Worm (Caenorhabditis elegans): ENCODE data around the gene F41B4.3.

The F41B4.3 gene

ce11 chrX:6807137-6807861 lies 28.6 kb downstream of the F41B4.3 start:
- TF ChIP-seq mxl-1 (tag; optimal IDR thresholded peaks at IDR 0.05) (no peak), let-607 (tag; optimal IDR thresholded peaks at IDR 0.05) (peak in 1 of 2 experiments; percentile 25), C17E4.6 (GFP tag; IDR thresholded peaks at IDR 0.05) (no peak), unc-130 (GFP tag; optimal IDR thresholded peaks at IDR 0.05) (no peak), bed-1 (GFP tag; IDR thresholded peaks at IDR 0.05) (no peak), atf-7 (tag; optimal IDR thresholded peaks at IDR 0.05) (peak; percentile 1), dpff-1 (tag; optimal IDR thresholded peaks at IDR 0.05) (no peak), ekl-4 (GFP tag; IDR thresholded peaks at IDR 0.05) (no peak), F22D6.2 (tag; optimal IDR thresholded peaks at IDR 0.05) (no peak), attf-5 (GFP tag; optimal IDR thresholded peaks at IDR 0.05) (no peak), nhr-179 (tag; optimal IDR thresholded peaks at IDR 0.05) (no peak), nhr-80 (tag; optimal IDR thresholded peaks at IDR 0.05) (peak; percentile 52), cebp-1 (GFP tag; IDR thresholded peaks at IDR 0.05) (no peak), cebp-1 (tag; optimal IDR thresholded peaks at IDR 0.05) (peak; percentile 29), ceh-40 (GFP tag; IDR thresholded peaks at IDR 0.05) (no peak), lin-35 (GFP tag; optimal IDR thresholded peaks at IDR 0.05) (peak in 1 of 3 experiments; percentile 6), him-1 (tag; optimal IDR thresholded peaks at IDR 0.05) (no peak), tbx-9 (tag; optimal IDR thresholded peaks at IDR 0.05; ENCODE audit: borderline replicate concordance) (no peak)

- no peak for TF ChIP-seq nhr-27 (tag; optimal IDR thresholded peaks at IDR 0.05)
These were observed 29.5 kb downstream of the F41B4.3 start, which contains the start of gene atg-2 for ce11 chrX:6806463-6806862. Gene atg-2, plus strand, starts transcription at chrX:6806763.

ce11 chrX:6805427-6805826 lies 30.5 kb downstream of the F41B4.3 start:
- TF ChIP-seq F57C9.4 (tag; optimal IDR thresholded peaks at IDR 0.05): no peak
- TF ChIP-seq F37B4.10 (GFP tag; IDR thresholded peaks at IDR 0.05): no peak
- no peak for TF ChIP-seq somi-1 (GFP tag; optimal IDR thresholded peaks at IDR 0.05)
- no peak for TF ChIP-seq gei-17 (GFP tag; optimal IDR thresholded peaks at IDR 0.05)
- no peak for TF ChIP-seq F33H1.4 (GFP tag; IDR thresholded peaks at IDR 0.05)
- no peak for TF ChIP-seq die-1 (tag; optimal IDR thresholded peaks at IDR 0.05)
- TF ChIP-seq madf-3 (GFP tag; IDR thresholded peaks at IDR 0.05): no peak
- TF ChIP-seq hlh-26 (GFP tag; conservative IDR thresholded peaks at IDR 0.05): no peak

ce11 chrX:6804857-6805256 lies 31.1 kb downstream of the F41B4.3 start:
- no peak for TF ChIP-seq ceh-40 (GFP tag; IDR thresholded peaks at IDR 0.05)
- no peak for TF ChIP-seq snpc-4 (GFP tag; optimal IDR thresholded peaks at IDR 0.05)
- peak in 1 of 4 experiments; percentile 5 for TF ChIP-seq snpc-4 (tag; optimal IDR thresholded peaks at IDR 0.05)
- TF ChIP-seq somi-1 (GFP tag; optimal IDR thresholded peaks at IDR 0.05): no peak
- TF ChIP-seq lin-54 (GFP tag; optimal IDR thresholded peaks at IDR 0.05): peak; percentile 78
- no peak for TF ChIP-seq F57C9.4 (tag; optimal IDR thresholded peaks at IDR 0.05)
- peak; percentile 12 for TF ChIP-seq ama-1 (optimal IDR thresholded peaks at IDR 0.05)
- no peak for TF ChIP-seq ama-1 (GFP tag; optimal IDR thresholded peaks at IDR 0.05)
- TF ChIP-seq nhr-80 (tag; optimal IDR thresholded peaks at IDR 0.05): peak; percentile 86
- peak; percentile 14 for TF ChIP-seq attf-5 (GFP tag; optimal IDR thresholded peaks at IDR 0.05)
- no peak for TF ChIP-seq fkh-3 (tag; optimal IDR thresholded peaks at IDR 0.05)
- TF ChIP-seq hmg-1.2 (GFP tag; IDR thresholded peaks at IDR 0.05): peak; percentile 61; the same call in 1 of the 2 replicates
- TF ChIP-seq attf-6 (GFP tag; IDR thresholded peaks at IDR 0.05): no peak
- TF ChIP-seq tbp1 (GFP tag; optimal IDR thresholded peaks at IDR 0.05): peak; percentile 27
- no peak for TF ChIP-seq sea-2 (GFP tag; IDR thresholded peaks at IDR 0.05)
- TF ChIP-seq cebp-1 (GFP tag; IDR thresholded peaks at IDR 0.05): no peak
- TF ChIP-seq cebp-1 (tag; optimal IDR thresholded peaks at IDR 0.05): peak; percentile 31
- 0 out of 2 replicates have a peak, but pooled peaks have one; percentile 30 for TF ChIP-seq Y53G8AR.9 (GFP tag; conservative IDR thresholded peaks at IDR 0.05)
- TF ChIP-seq attf-3 (GFP tag; conservative IDR thresholded peaks at IDR 0.05): no peak
- TF ChIP-seq Y67H2A.10 (GFP tag; conservative IDR thresholded peaks at IDR 0.05): 0 out of 2 replicates have a peak, but pooled peaks have one; percentile 7
- TF ChIP-seq lin-40 (tag; optimal IDR thresholded peaks at IDR 0.05): peak; percentile 46
- no peak for TF ChIP-seq madf-3 (GFP tag; IDR thresholded peaks at IDR 0.05)
- no peak for TF ChIP-seq tbx-9 (tag; optimal IDR thresholded peaks at IDR 0.05; ENCODE audit: borderline replicate concordance)
- TF ChIP-seq zfh-2 (GFP tag; conservative IDR thresholded peaks at IDR 0.05): no peak
- no peak for TF ChIP-seq hsf-1 (GFP tag; IDR thresholded peaks at IDR 0.05)

All from whole organism, young adult.